Fruit fly (Drosophila melanogaster) S2 (cell line): ENCODE results near the gene Ncc69.

Experiments
- CG8478 ChIP-seq: fragments of >200 bp; optimal IDR thresholded peaks from 2 replicates; lab custom pipeline; 2018
- CTCF ChIP-seq, 2 experiments: fragments of >200 bp; optimal IDR thresholded peaks; 2 replicates each; lab custom pipeline; 2018

dm6 chr3L:12328781-12329282 is 62.4 kb downstream of the Ncc69 start, which contains the start of gene Lmx1a:
- TF ChIP-seq CG8478 (lab: Kevin White, UChicago), result no peak
- no peak for TF ChIP-seq CTCF (optimal IDR thresholded peaks at IDR 0.05; lab: Kevin White, UChicago)
